Worm (Caenorhabditis elegans): ENCODE data around the gene K02F3.2.

Gene K02F3.2

ce11 chrIII:891014-891413 lies 45.4 kb downstream of the K02F3.2 start, which contains the start of gene T24C4.10:
T24C4.10 (minus strand) TSS chrIII:891243.
- TF ChIP-seq unc-39 (tag; optimal IDR thresholded peaks at IDR 0.05) = no peak
- TF ChIP-seq mep-1 (tag; optimal IDR thresholded peaks at IDR 0.05) = no peak
- no peak for TF ChIP-seq ceh-39 (tag; optimal IDR thresholded peaks at IDR 0.05)
- no peak for TF ChIP-seq unc-120 (tag; optimal IDR thresholded peaks at IDR 0.05; ENCODE audit: poor library complexity, severe bottlenecking)
- no peak for TF ChIP-seq zip-8 (tag; optimal IDR thresholded peaks at IDR 0.05)
- no peak for TF ChIP-seq ceh-43 (GFP tag; optimal IDR thresholded peaks at IDR 0.05)
- no peak for TF ChIP-seq sem-2 (GFP tag; optimal IDR thresholded peaks at IDR 0.05)
- no peak for TF ChIP-seq ceh-83 (GFP tag; optimal IDR thresholded peaks at IDR 0.05)
- TF ChIP-seq cnd-1 (tag; optimal IDR thresholded peaks at IDR 0.05) = no peak
- no peak for TF ChIP-seq flh-1 (GFP tag; optimal IDR thresholded peaks at IDR 0.05)
- TF ChIP-seq elt-1 (tag; optimal IDR thresholded peaks at IDR 0.05; ENCODE audit: borderline replicate concordance, insufficient read depth) = no peak

ce11 chrIII:895525-895924 lies 49.9 kb downstream of the K02F3.2 start, which contains the start of the genes ztf-18 and F23H11.2:
ztf-18 (minus strand) TSS chrIII:895712.
F23H11.2 (plus strand) TSS chrIII:895747.
- TF ChIP-seq ham-2 (GFP tag; optimal IDR thresholded peaks at IDR 0.05) (no peak), hlh-1 (tag; optimal IDR thresholded peaks at IDR 0.05) (peak; percentile 18), unc-62 (GFP tag; optimal IDR thresholded peaks at IDR 0.05) (no peak), nhr-12 (tag; optimal IDR thresholded peaks at IDR 0.05) (no peak)

- TF ChIP-seq M03D4.4 (tag; optimal IDR thresholded peaks at IDR 0.05) (no peak), ceh-39 (tag; optimal IDR thresholded peaks at IDR 0.05) (no peak), zip-8 (tag; optimal IDR thresholded peaks at IDR 0.05) (no peak), nhr-28 (tag; optimal IDR thresholded peaks at IDR 0.05) (no peak), pha-4 (tag; optimal IDR thresholded peaks at IDR 0.05) (no peak), nhr-76 (tag; optimal IDR thresholded peaks at IDR 0.05) (no peak), hlh-1 (tag; optimal IDR thresholded peaks at IDR 0.05) (no peak), cnd-1 (tag; optimal IDR thresholded peaks at IDR 0.05) (no peak), sem-2 (GFP tag; optimal IDR thresholded peaks at IDR 0.05) (no peak), ham-2 (GFP tag; optimal IDR thresholded peaks at IDR 0.05) (no peak)
These were observed 51.3 kb downstream of the K02F3.2 start for ce11 chrIII:896904-897303.

ce11 chrIII:900134-900533 lies 54.5 kb downstream of the K02F3.2 start:
- no peak for TF ChIP-seq hlh-1 (tag; optimal IDR thresholded peaks at IDR 0.05)
- no peak for TF ChIP-seq ceh-39 (tag; optimal IDR thresholded peaks at IDR 0.05)
- no peak for TF ChIP-seq elt-1 (tag; optimal IDR thresholded peaks at IDR 0.05; ENCODE audit: borderline replicate concordance, insufficient read depth)
- TF ChIP-seq ceh-83 (GFP tag; optimal IDR thresholded peaks at IDR 0.05) = no peak
- no peak for TF ChIP-seq sptf-1 (tag; optimal IDR thresholded peaks at IDR 0.05)
- TF ChIP-seq sem-2 (GFP tag; optimal IDR thresholded peaks at IDR 0.05) = no peak
- TF ChIP-seq nhr-28 (tag; optimal IDR thresholded peaks at IDR 0.05) = no peak
- TF ChIP-seq drap-1 (GFP tag; optimal IDR thresholded peaks at IDR 0.05) = no peak
- TF ChIP-seq unc-39 (tag; optimal IDR thresholded peaks at IDR 0.05) = no peak
- no peak for TF ChIP-seq nhr-12 (tag; optimal IDR thresholded peaks at IDR 0.05)
- TF ChIP-seq nhr-237 (tag; optimal IDR thresholded peaks at IDR 0.05) = no peak
- no peak for TF ChIP-seq mab-5 (tag; optimal IDR thresholded peaks at IDR 0.05)
- no peak for TF ChIP-seq zip-8 (tag; optimal IDR thresholded peaks at IDR 0.05)
